Fruit fly (Drosophila melanogaster) whole organism, embryonic: ENCODE results near the gene Or82a.

Source experiments
- ATbp ChIP-seq: fragments of 200-800 bp; sonication (Bioruptor generic); optimal IDR thresholded peaks from 2 replicates; lab custom pipeline; 2017; ENCODE audit warnings: missing biosample characterization, mild to moderate bottlenecking, missing genetic modification characterization, missing genetic modification reagents
- BtbVII ChIP-seq: fragments of 200-800 bp; sonication (Bioruptor generic); optimal IDR thresholded peaks from 3 replicates; lab custom pipeline; 2017; ENCODE audit warnings: missing biosample characterization, mild to moderate bottlenecking, missing genetic modification characterization
- CG11093 ChIP-seq: fragments of 200-800 bp; sonication (Bioruptor generic); IDR thresholded peaks from 3 replicates; pipeline ENCODE4 v1.3.6; 2022; ENCODE audit warnings: missing biosample characterization, missing genetic modification characterization
- CG11456 ChIP-seq: fragments of 200-800 bp; sonication (Bioruptor generic); IDR thresholded peaks from 3 replicates; pipeline ENCODE4 v1.3.6; 2022; ENCODE audit warnings: missing biosample characterization, missing genetic modification characterization
- CG11560 ChIP-seq: fragments of 200-800 bp; sonication (Bioruptor generic); IDR thresholded peaks from 3 replicates; pipeline ENCODE4 v1.3.6; 2022; ENCODE audit warnings: missing biosample characterization, missing genetic modification characterization
- CG1233 ChIP-seq: fragments of 200-800 bp; sonication (Bioruptor generic); optimal IDR thresholded peaks from 4 replicates; lab custom pipeline; 2018; ENCODE audit warnings: missing biosample characterization, mild to moderate bottlenecking, missing genetic modification characterization
- CG12744 ChIP-seq: fragments of 200-800 bp; sonication (Bioruptor generic); optimal IDR thresholded peaks from 2 replicates; lab custom pipeline; 2016; ENCODE audit warnings: missing biosample characterization, missing genetic modification characterization
- CG14860 ChIP-seq: fragments of 200-800 bp; sonication (Bioruptor generic); IDR thresholded peaks from 3 replicates; pipeline ENCODE4 v1.3.6; 2022; ENCODE audit warnings: missing biosample characterization, missing genetic modification characterization; ENCODE audit not compliant: partially characterized antibody
- CG15073 ChIP-seq: fragments of 200-800 bp; sonication (Bioruptor generic); optimal IDR thresholded peaks from 2 replicates; lab custom pipeline; 2016; ENCODE audit warnings: missing biosample characterization, missing genetic modification characterization
- CG15269 ChIP-seq: fragments of 200-800 bp; sonication (Bioruptor generic); optimal IDR thresholded peaks from 2 replicates; lab custom pipeline; 2018; ENCODE audit warnings: missing biosample characterization, mild to moderate bottlenecking, missing genetic modification characterization, moderate library complexity
- CG17186 ChIP-seq: fragments of 200-800 bp; sonication (Bioruptor generic); optimal IDR thresholded peaks from 3 replicates; lab custom pipeline; 2017; ENCODE audit warnings: missing biosample characterization, missing genetic modification reagents, missing genetic modification characterization
- CG2120 ChIP-seq: fragments of 200-800 bp; sonication (Bioruptor generic); optimal IDR thresholded peaks from 3 replicates; lab custom pipeline; 2016; ENCODE audit warnings: missing biosample characterization, missing genetic modification characterization
- CG2129 ChIP-seq: fragments of 200-800 bp; sonication (Bioruptor generic); IDR thresholded peaks from 2 replicates; pipeline ENCODE4 v1.3.6; 2022; ENCODE audit warnings: missing biosample characterization, missing genetic modification characterization; ENCODE audit not compliant: partially characterized antibody
- CG3065 ChIP-seq: fragments of 200-800 bp; sonication (Bioruptor generic); optimal IDR thresholded peaks from 2 replicates; lab custom pipeline; 2016; ENCODE audit warnings: missing biosample characterization, missing genetic modification characterization
- CG33557 ChIP-seq: fragments of 200-800 bp; sonication (Bioruptor generic); optimal IDR thresholded peaks from 2 replicates; lab custom pipeline; 2019; ENCODE audit warnings: missing biosample characterization, mild to moderate bottlenecking, missing genetic modification characterization, moderate library complexity
- CG3726 ChIP-seq: fragments of 200-800 bp; sonication (Bioruptor generic); IDR thresholded peaks from 3 replicates; pipeline ENCODE4, ENCODE4 v1.3.6; 2022; ENCODE audit warnings: missing biosample characterization, missing genetic modification characterization
- CG4328 ChIP-seq: fragments of 200-800 bp; sonication (Bioruptor generic); optimal IDR thresholded peaks from 3 replicates; lab custom pipeline; 2017; ENCODE audit warnings: missing biosample characterization, missing genetic modification reagents, missing genetic modification characterization
- CG8281 ChIP-seq: fragments of 200-800 bp; sonication (Bioruptor generic); optimal IDR thresholded peaks from 2 replicates; lab custom pipeline; 2018; ENCODE audit warnings: missing biosample characterization, mild to moderate bottlenecking, missing genetic modification characterization, moderate library complexity
- CG8924 ChIP-seq: fragments of 200-800 bp; optimal IDR thresholded peaks from 3 replicates; lab custom pipeline; 2019; ENCODE audit warnings: missing biosample characterization, mild to moderate bottlenecking, missing genetic modification characterization, moderate library complexity
- Deaf1 ChIP-seq: fragments of 200-800 bp; optimal IDR thresholded peaks from 3 replicates; lab custom pipeline; 2019; ENCODE audit warnings: missing biosample characterization, mild to moderate bottlenecking, missing genetic modification characterization, moderate library complexity
- Lim3 ChIP-seq: fragments of 200-800 bp; sonication (Bioruptor generic); IDR thresholded peaks from 2 replicates; pipeline ENCODE4 v1.3.6; 2022; ENCODE audit warnings: missing biosample characterization, missing genetic modification characterization
- Mad ChIP-seq: fragments of 200-800 bp; sonication (Bioruptor generic); optimal IDR thresholded peaks from 2 replicates; lab custom pipeline; 2016; ENCODE audit warnings: missing biosample characterization, missing genetic modification characterization
- Med ChIP-seq: fragments of 200-800 bp; sonication (Bioruptor generic); peaks from one replicate; lab custom pipeline; 2016; ENCODE audit warnings: missing biosample characterization, missing genetic modification characterization, mild to moderate bottlenecking, inconsistent platforms, moderate library complexity
- Mrtf ChIP-seq: fragments of 200-800 bp; sonication (Bioruptor generic); IDR thresholded peaks from 3 replicates; pipeline ENCODE4 v1.3.6; 2022; ENCODE audit warnings: missing biosample characterization, missing genetic modification characterization
- Nf-YA ChIP-seq: fragments of 200-800 bp; sonication (Bioruptor generic); IDR thresholded peaks from 2 replicates; pipeline ENCODE4 v1.3.6; 2022; ENCODE audit warnings: missing biosample characterization, missing genetic modification characterization
- Ravus ChIP-seq: fragments of 200-800 bp; sonication (Bioruptor generic); IDR thresholded peaks from 2 replicates; pipeline ENCODE4 v1.3.6; 2022; ENCODE audit warnings: missing biosample characterization, missing genetic modification characterization
- Trl ChIP-seq, 3 experiments: fragments of >200 bp in 2 of 3; fragments of 200-800 bp in 1 of 3; sonication (Bioruptor generic) in 1 of 3; optimal IDR thresholded peaks; 2 replicates in 1 of 3; 3 replicates in 2 of 3; lab custom pipeline; 2016 to 2017; ENCODE audit warnings: missing biosample characterization in 1 of 3, missing genetic modification characterization in 1 of 3
- ab ChIP-seq: fragments of 200-800 bp; sonication (Bioruptor generic); optimal IDR thresholded peaks from 2 replicates; lab custom pipeline; 2016; ENCODE audit warnings: missing biosample characterization, missing genetic modification characterization
- ac ChIP-seq: fragments of 200-800 bp; sonication (Bioruptor generic); optimal IDR thresholded peaks from 3 replicates; lab custom pipeline; 2017; ENCODE audit warnings: missing biosample characterization, mild to moderate bottlenecking, missing genetic modification characterization
- ara ChIP-seq: fragments of 200-800 bp; sonication (Bioruptor generic); IDR thresholded peaks from 2 replicates; pipeline ENCODE4 v1.3.6; 2022; ENCODE audit warnings: missing biosample characterization, missing genetic modification characterization
- ase ChIP-seq: fragments of 200-800 bp; sonication (Bioruptor generic); IDR thresholded peaks from 3 replicates; pipeline ENCODE4 v1.3.6; 2022; ENCODE audit warnings: missing biosample characterization, missing genetic modification characterization
- ash1 ChIP-seq: fragments of 200-800 bp; sonication (Bioruptor generic); optimal IDR thresholded peaks from 2 replicates; lab custom pipeline; 2018; ENCODE audit warnings: missing biosample characterization, mild to moderate bottlenecking, missing genetic modification characterization
- bsh ChIP-seq, 2 experiments: fragments of 200-800 bp; sonication (Bioruptor generic); optimal IDR thresholded peaks; 2 replicates each; lab custom pipeline; 2017 to 2018; ENCODE audit warnings: mild to moderate bottlenecking in 2 of 2, missing biosample characterization in 2 of 2, missing genetic modification characterization in 2 of 2, moderate library complexity in 1 of 2
- eve ChIP-seq, 2 experiments: fragments of >200 bp; optimal IDR thresholded peaks; 2 replicates each; lab custom pipeline; 2017; ENCODE audit warnings: missing biosample characterization in 2 of 2, missing genetic modification characterization in 2 of 2
- fd102C ChIP-seq: fragments of 200-800 bp; sonication (Bioruptor generic); optimal IDR thresholded peaks from 2 replicates; lab custom pipeline; 2018; ENCODE audit warnings: missing biosample characterization, mild to moderate bottlenecking, missing genetic modification characterization, moderate library complexity
- gro ChIP-seq: fragments of 200-800 bp; sonication (Bioruptor generic); optimal IDR thresholded peaks from 2 replicates; lab custom pipeline; 2016; ENCODE audit warnings: missing biosample characterization, missing genetic modification characterization
- h ChIP-seq: fragments of >200 bp; optimal IDR thresholded peaks from 2 replicates; lab custom pipeline; 2017
- knrl ChIP-seq: fragments of 200-800 bp; sonication (Bioruptor generic); IDR thresholded peaks from 3 replicates; pipeline ENCODE4 v1.3.6; 2022; ENCODE audit warnings: missing biosample characterization, missing genetic modification characterization; ENCODE audit not compliant: partially characterized antibody
- luna ChIP-seq: fragments of 200-800 bp; sonication (Bioruptor generic); optimal IDR thresholded peaks from 2 replicates; lab custom pipeline; 2016; ENCODE audit warnings: missing biosample characterization, missing genetic modification characterization
- oc ChIP-seq: fragments of 200-800 bp; sonication (Bioruptor generic); optimal IDR thresholded peaks from 2 replicates; lab custom pipeline; 2018; ENCODE audit warnings: missing biosample characterization, mild to moderate bottlenecking, missing genetic modification characterization, moderate library complexity
- repo ChIP-seq: fragments of 200-800 bp; sonication (Bioruptor generic); optimal IDR thresholded peaks from 2 replicates; lab custom pipeline; 2016; ENCODE audit warnings: missing biosample characterization, missing genetic modification characterization
- sc ChIP-seq, 3 experiments: fragments of >200 bp in 2 of 3; fragments of 200-800 bp in 1 of 3; sonication (Bioruptor generic) in 1 of 3; optimal IDR thresholded peaks; 2 replicates in 2 of 3; 3 replicates in 1 of 3; lab custom pipeline; 2017; ENCODE audit warnings: mild to moderate bottlenecking in 1 of 3, missing biosample characterization in 1 of 3, missing genetic modification characterization in 1 of 3, missing genetic modification reagents in 1 of 3
- schlank ChIP-seq: fragments of 200-800 bp; sonication (Bioruptor generic); optimal IDR thresholded peaks from 2 replicates; lab custom pipeline; 2018; ENCODE audit warnings: missing biosample characterization, mild to moderate bottlenecking, missing genetic modification characterization
- slou ChIP-seq: fragments of 200-800 bp; sonication (Bioruptor generic); optimal IDR thresholded peaks from 3 replicates; lab custom pipeline; 2016; ENCODE audit warnings: missing biosample characterization, missing genetic modification characterization
- tx ChIP-seq: fragments of 200-800 bp; sonication (Bioruptor generic); optimal IDR thresholded peaks from 2 replicates; lab custom pipeline; 2016; ENCODE audit warnings: missing biosample characterization, missing genetic modification characterization
- unpg ChIP-seq: fragments of 200-800 bp; sonication (Bioruptor generic); optimal IDR thresholded peaks from 3 replicates; lab custom pipeline; 2018; ENCODE audit warnings: missing biosample characterization, mild to moderate bottlenecking, missing genetic modification characterization, moderate library complexity
- yki ChIP-seq: fragments of >200 bp; optimal IDR thresholded peaks from 3 replicates; lab custom pipeline; 2018
- zen ChIP-seq: fragments of 200-800 bp; sonication (Bioruptor generic); optimal IDR thresholded peaks from 3 replicates; lab custom pipeline; 2018; ENCODE audit warnings: missing biosample characterization, mild to moderate bottlenecking, missing genetic modification characterization, moderate library complexity
- zfh1 ChIP-seq: fragments of 200-800 bp; sonication (Bioruptor generic); IDR thresholded peaks from 3 replicates; pipeline ENCODE4 v1.3.6; 2022; ENCODE audit warnings: missing biosample characterization, missing genetic modification characterization

Gene Or82a

dm6 chr3R:4215264-4215993 is 41.3 kb upstream of the Or82a start, which contains the start of gene CG14636 (continued):
- TF ChIP-seq Trl (optimal IDR thresholded peaks at IDR 0.05; lab: Kevin White, UChicago), result no peak
- TF ChIP-seq Trl (GFP tag; optimal IDR thresholded peaks at IDR 0.05; lab: Kevin White, UChicago), result peak; percentile 71
- peak; percentile 50 for TF ChIP-seq ATbp (GFP tag; lab: Kevin White, UChicago)
- TF ChIP-seq Deaf1 (tag; lab: Kevin White, UChicago), result peak; percentile 57
- no peak for TF ChIP-seq ara (GFP tag; lab: Robert Waterston, UW)
- TF ChIP-seq tx, result peak; percentile 72
- peak; percentile 58 for TF ChIP-seq repo (GFP tag; lab: Kevin White, UChicago)
- TF ChIP-seq ase (GFP tag; lab: Robert Waterston, UW), result peak; percentile 73; the same call in 2 of the 3 replicates
- peak; percentile 40; the same call in 1 of the 3 replicates for TF ChIP-seq CG11093 (GFP tag; lab: Robert Waterston, UW)
- no peak for TF ChIP-seq ac
- peak; percentile 58 for TF ChIP-seq CG8924 (tag; lab: Kevin White, UChicago)
- no peak for TF ChIP-seq CG3065 (GFP tag; lab: Kevin White, UChicago)
- TF ChIP-seq CG2120 (GFP tag; lab: Kevin White, UChicago), result peak; percentile 77
- peak; percentile 59; the same call in 1 of the 2 replicates for TF ChIP-seq Nf-YA (GFP tag; lab: Robert Waterston, UW)
- peak; percentile 63 for TF ChIP-seq gro (GFP tag; lab: Kevin White, UChicago)
- TF ChIP-seq slou (GFP tag; lab: Kevin White, UChicago), result peak; percentile 35
- TF ChIP-seq zen, result no peak
- no peak for TF ChIP-seq yki (lab: Kevin White, UChicago)
- TF ChIP-seq CG33557, result no peak
- TF ChIP-seq unpg, result peak; percentile 68
- peak; percentile 72; the same call in 2 of the 3 replicates for TF ChIP-seq CG11456 (GFP tag; lab: Robert Waterston, UW)
- TF ChIP-seq fd102C, result no peak
- TF ChIP-seq CG15073 (GFP tag; lab: Kevin White, UChicago), result no peak
- TF ChIP-seq CG3726, result peak; percentile 77
- TF ChIP-seq CG15269 (tag; lab: Kevin White, UChicago), result peak; percentile 83
- TF ChIP-seq knrl (GFP tag; lab: Robert Waterston, UW), result peak; percentile 41; the same call in 2 of the 3 replicates
- no peak for TF ChIP-seq eve (GFP tag; optimal IDR thresholded peaks at IDR 0.05; lab: Kevin White, UChicago)
- no peak for TF ChIP-seq sc (optimal IDR thresholded peaks at IDR 0.05; lab: Kevin White, UChicago)
- TF ChIP-seq sc (GFP tag; optimal IDR thresholded peaks at IDR 0.05; lab: Kevin White, UChicago), result no peak
- peak; percentile 35 for TF ChIP-seq CG12744 (GFP tag; lab: Kevin White, UChicago)
- TF ChIP-seq Ravus, result 0 out of 2 replicates have a peak, but pooled peaks have one; percentile 7
- peak; percentile 64 for TF ChIP-seq CG4328 (GFP tag; lab: Kevin White, UChicago)
- TF ChIP-seq schlank (tag; lab: Kevin White, UChicago), result peak; percentile 46
- peak; percentile 69; the same call in 2 of the 3 replicates for TF ChIP-seq CG11560 (tag; lab: Robert Waterston, UW)
- TF ChIP-seq CG14860 (GFP tag; lab: Robert Waterston, UW), result no peak
- TF ChIP-seq Mad (GFP tag; lab: Kevin White, UChicago), result peak; percentile 52
- TF ChIP-seq BtbVII (GFP tag; lab: Kevin White, UChicago), result peak; percentile 72
- TF ChIP-seq CG8281, result peak; percentile 35
- peak; percentile 96 for TF ChIP-seq Med (GFP tag; lab: Kevin White, UChicago)
- TF ChIP-seq ash1, result no peak
- peak; percentile 48 for TF ChIP-seq CG1233
- no peak for TF ChIP-seq ab
- TF ChIP-seq luna (GFP tag; lab: Kevin White, UChicago), result no peak
- TF ChIP-seq CG2129 (GFP tag; lab: Robert Waterston, UW), result no peak
- no peak for TF ChIP-seq CG17186 (GFP tag; lab: Kevin White, UChicago)
- TF ChIP-seq zfh1 (GFP tag; lab: Robert Waterston, UW), result peak; percentile 60; the same call in 1 of the 3 replicates
- TF ChIP-seq Lim3 (GFP tag; lab: Robert Waterston, UW), result no peak
- TF ChIP-seq bsh (GFP tag; optimal IDR thresholded peaks at IDR 0.05; lab: Kevin White, UChicago), result peak in 1 of 2 experiments; percentile 26
- TF ChIP-seq Mrtf (GFP tag; lab: Robert Waterston, UW), result peak; percentile 62; the same call in 1 of the 3 replicates
- TF ChIP-seq oc (tag; lab: Kevin White, UChicago), result no peak
- no peak for TF ChIP-seq h (lab: Kevin White, UChicago)
